Worm (Caenorhabditis elegans): Measurements from ENCODE around the gene sra-3.

Gene sra-3

ce11 chrII:9493242-9494058 lies 47.2 kb downstream of the sra-3 start (continued):
- TF ChIP-seq nhr-41 (GFP tag; IDR thresholded peaks at IDR 0.05): no peak
- TF ChIP-seq ceh-32 (tag; optimal IDR thresholded peaks at IDR 0.05; ENCODE audit: poor library complexity): no peak
- no peak for TF ChIP-seq dmd-8 (GFP tag; IDR thresholded peaks at IDR 0.05)
- no peak for TF ChIP-seq fkh-10 (GFP tag; optimal IDR thresholded peaks at IDR 0.05)
- no peak for TF ChIP-seq hmg-1.1 (GFP tag; IDR thresholded peaks at IDR 0.05)
- TF ChIP-seq egl-43 (GFP tag; IDR thresholded peaks at IDR 0.05): no peak
- no peak for TF ChIP-seq F10B5.3 (tag; optimal IDR thresholded peaks at IDR 0.05)
- TF ChIP-seq lin-29 (GFP tag; IDR thresholded peaks at IDR 0.05): no peak
- TF ChIP-seq lin-1 (GFP tag; IDR thresholded peaks at IDR 0.05): no peak
- no peak for TF ChIP-seq aly-2 (tag; optimal IDR thresholded peaks at IDR 0.05)
- TF ChIP-seq egl-27 (tag; optimal IDR thresholded peaks at IDR 0.05): no peak
- no peak for TF ChIP-seq nhr-77 (tag; optimal IDR thresholded peaks at IDR 0.05)
- TF ChIP-seq ceh-20 (GFP tag; IDR thresholded peaks at IDR 0.05): no peak
- no peak for TF ChIP-seq saeg-2 (GFP tag; IDR thresholded peaks at IDR 0.05)
- no peak for TF ChIP-seq dmd-9 (GFP tag; IDR thresholded peaks at IDR 0.05)
- TF ChIP-seq sdz-12 (GFP tag; optimal IDR thresholded peaks at IDR 0.05): no peak
- no peak for TF ChIP-seq ceh-28 (tag; optimal IDR thresholded peaks at IDR 0.05)
- TF ChIP-seq nhr-102 (tag; optimal IDR thresholded peaks at IDR 0.05): no peak
- TF ChIP-seq aha-1 (tag): peak; percentile 93
- no peak for TF ChIP-seq spr-1 (tag; optimal IDR thresholded peaks at IDR 0.05)
- peak; percentile 97 for TF ChIP-seq nhr-48 (tag; optimal IDR thresholded peaks at IDR 0.05)
- TF ChIP-seq skn-1 (tag; optimal IDR thresholded peaks at IDR 0.05): no peak
- no peak for TF ChIP-seq unc-130 (GFP tag; optimal IDR thresholded peaks at IDR 0.05)
- TF ChIP-seq Y105C5A.15 (GFP tag; IDR thresholded peaks at IDR 0.05): no peak
- TF ChIP-seq ceh-62 (tag; optimal IDR thresholded peaks at IDR 0.05): no peak
- no peak for TF ChIP-seq pqm-1 (tag; optimal IDR thresholded peaks at IDR 0.05)
- TF ChIP-seq D1046.2 (GFP tag; IDR thresholded peaks at IDR 0.05): no peak
- no peak for TF ChIP-seq Y48G9A.11 (GFP tag; IDR thresholded peaks at IDR 0.05)
- TF ChIP-seq duxl-1 (tag; optimal IDR thresholded peaks at IDR 0.05; ENCODE audit: poor library complexity): no peak
- no peak for TF ChIP-seq nhr-25 (tag; optimal IDR thresholded peaks at IDR 0.05; ENCODE audit: borderline replicate concordance, insufficient read depth)
- no peak for TF ChIP-seq T26A8.4 (GFP tag; IDR thresholded peaks at IDR 0.05)
- no peak for TF ChIP-seq ctbp-1 (GFP tag; IDR thresholded peaks at IDR 0.05)
- TF ChIP-seq mdl-1 (tag; optimal IDR thresholded peaks at IDR 0.05): peak in 1 of 2 experiments; percentile 25
- TF ChIP-seq zfp-3 (GFP tag; conservative IDR thresholded peaks at IDR 0.05): no peak
- TF ChIP-seq nhr-28 (tag; optimal IDR thresholded peaks at IDR 0.05): peak; percentile 31
- TF ChIP-seq tra-1 (GFP tag; IDR thresholded peaks at IDR 0.05): 0 out of 2 replicates have a peak, but pooled peaks have one; percentile 61
- TF ChIP-seq F49E8.2 (tag; optimal IDR thresholded peaks at IDR 0.05; ENCODE audit: borderline replicate concordance): no peak
- peak; percentile 5 for TF ChIP-seq gei-8 (GFP tag; optimal IDR thresholded peaks at IDR 0.05)
- no peak for TF ChIP-seq zfp-2 (tag; optimal IDR thresholded peaks at IDR 0.05)
- TF ChIP-seq hlh-30 (tag; optimal IDR thresholded peaks at IDR 0.05; ENCODE audit: insufficient read depth): peak; percentile 56
- TF ChIP-seq unc-62 (GFP tag; optimal IDR thresholded peaks at IDR 0.05 in 1 of 2): peak in 1 of 2 experiments; percentile 59
- TF ChIP-seq unc-62 (tag; optimal IDR thresholded peaks at IDR 0.05): no peak
- TF ChIP-seq hlh-11 (tag; optimal IDR thresholded peaks at IDR 0.05): peak; percentile 30
- no peak for TF ChIP-seq ces-1 (GFP tag; optimal IDR thresholded peaks at IDR 0.05)
- TF ChIP-seq cey-2 (tag; optimal IDR thresholded peaks at IDR 0.05; ENCODE audit: borderline replicate concordance, insufficient read depth): no peak

Data from whole organism, L4 larva.